Fruit fly (Drosophila melanogaster) whole organism, embryonic: ENCODE data around the gene Vps4.
A peak's percentile ranks its signal among the peaks of the same experiment; 100 is the strongest.

Experiments
- Abd-B ChIP-seq: fragments of 200-800 bp; sonication (Bioruptor generic); optimal IDR thresholded peaks from 2 replicates; lab custom pipeline; 2018; ENCODE audit warnings: missing biosample characterization, mild to moderate bottlenecking, missing genetic modification characterization, moderate library complexity
- Adf1 ChIP-seq: fragments of 200-800 bp; sonication (Bioruptor generic); IDR thresholded peaks from 2 replicates; pipeline ENCODE4 v1.3.6; 2022; ENCODE audit warnings: missing biosample characterization, missing genetic modification characterization
- Atf3 ChIP-seq: fragments of 200-800 bp; sonication (Bioruptor generic); optimal IDR thresholded peaks from 3 replicates; lab custom pipeline; 2016; ENCODE audit warnings: missing biosample characterization, missing genetic modification characterization
- B-H1 ChIP-seq: fragments of 200-800 bp; sonication (Bioruptor generic); IDR thresholded peaks from 3 replicates; pipeline ENCODE4 v1.3.6; 2022; ENCODE audit warnings: missing biosample characterization, missing genetic modification characterization
- CG11085 ChIP-seq: fragments of 200-800 bp; sonication (Bioruptor generic); IDR thresholded peaks from 2 replicates; pipeline ENCODE4 v1.3.6; 2022; ENCODE audit warnings: missing biosample characterization, missing genetic modification characterization
- CG13624 ChIP-seq: fragments of 200-800 bp; sonication (Bioruptor generic); optimal IDR thresholded peaks from 2 replicates; lab custom pipeline; 2016; ENCODE audit warnings: missing biosample characterization, missing genetic modification characterization
- CG14965 ChIP-seq: fragments of 200-800 bp; sonication (Bioruptor generic); optimal IDR thresholded peaks from 2 replicates; lab custom pipeline; 2016; ENCODE audit warnings: missing biosample characterization, missing genetic modification characterization, borderline replicate concordance
- CG17912 ChIP-seq: fragments of 200-800 bp; sonication (Bioruptor generic); optimal IDR thresholded peaks from 2 replicates; lab custom pipeline; 2018; ENCODE audit warnings: missing biosample characterization, mild to moderate bottlenecking, missing genetic modification characterization
- CG2678 ChIP-seq: fragments of 200-800 bp; sonication (Bioruptor generic); optimal IDR thresholded peaks from 3 replicates; lab custom pipeline; 2019; ENCODE audit warnings: missing biosample characterization, mild to moderate bottlenecking, missing genetic modification characterization, moderate library complexity
- CG31388 ChIP-seq: fragments of 200-800 bp; sonication (Bioruptor generic); optimal IDR thresholded peaks from 2 replicates; lab custom pipeline; 2016; ENCODE audit warnings: missing biosample characterization, missing genetic modification characterization
- CG4730 ChIP-seq: fragments of 200-800 bp; sonication (Bioruptor generic); IDR thresholded peaks from 2 replicates; pipeline ENCODE4 v1.3.6; 2022; ENCODE audit warnings: missing biosample characterization, missing genetic modification characterization
- CG4820 ChIP-seq: fragments of 200-800 bp; sonication (Bioruptor generic); optimal IDR thresholded peaks from 3 replicates; lab custom pipeline; 2016; ENCODE audit warnings: missing biosample characterization, missing genetic modification characterization
- CG7556 ChIP-seq: fragments of 200-800 bp; sonication (Bioruptor generic); optimal IDR thresholded peaks from 2 replicates; lab custom pipeline; 2017; ENCODE audit warnings: missing biosample characterization, mild to moderate bottlenecking, missing genetic modification characterization
- CG8478 ChIP-seq: fragments of >200 bp; optimal IDR thresholded peaks from 2 replicates; lab custom pipeline; 2018
- Dek ChIP-seq: fragments of 200-800 bp; sonication (Bioruptor generic); optimal IDR thresholded peaks from 3 replicates; lab custom pipeline; 2019; ENCODE audit warnings: missing biosample characterization, mild to moderate bottlenecking, missing genetic modification characterization, moderate library complexity
- Dip3 ChIP-seq: fragments of 200-800 bp; sonication (Bioruptor generic); optimal IDR thresholded peaks from 3 replicates; lab custom pipeline; 2016; ENCODE audit warnings: missing biosample characterization, missing genetic modification characterization
- Doc2 ChIP-seq: fragments of 200-800 bp; sonication (Bioruptor generic); IDR thresholded peaks from 2 replicates; pipeline ENCODE4 v1.3.6; 2022; ENCODE audit warnings: missing biosample characterization, missing genetic modification characterization
- Drgx ChIP-seq: fragments of 200-800 bp; sonication (Bioruptor generic); IDR thresholded peaks from 2 replicates; pipeline ENCODE4 v1.3.6; 2022; ENCODE audit warnings: missing biosample characterization, missing genetic modification characterization
- Fer3 ChIP-seq: fragments of 200-800 bp; sonication (Bioruptor generic); optimal IDR thresholded peaks from 2 replicates; lab custom pipeline; 2018; ENCODE audit warnings: missing biosample characterization, mild to moderate bottlenecking, missing genetic modification characterization, moderate library complexity
- Hr51 ChIP-seq, 2 experiments: fragments of 200-800 bp; sonication (Bioruptor generic); optimal IDR thresholded peaks; 2 replicates in 1 of 2; 3 replicates in 1 of 2; lab custom pipeline; 2016 to 2018; ENCODE audit warnings: missing biosample characterization in 2 of 2, missing genetic modification characterization in 2 of 2, mild to moderate bottlenecking in 1 of 2, moderate library complexity in 1 of 2
- Meics ChIP-seq: fragments of 200-800 bp; sonication (Bioruptor generic); optimal IDR thresholded peaks from 2 replicates; lab custom pipeline; 2017; ENCODE audit warnings: missing biosample characterization, mild to moderate bottlenecking, missing genetic modification characterization
- Poxn ChIP-seq: fragments of 200-800 bp; sonication (Bioruptor generic); IDR thresholded peaks from 2 replicates; pipeline ENCODE4 v1.3.6; 2022; ENCODE audit warnings: missing biosample characterization, missing genetic modification characterization
- Rfx ChIP-seq: fragments of 200-800 bp; sonication (Bioruptor generic); IDR thresholded peaks from 2 replicates; pipeline ENCODE4 v1.3.6; 2022; ENCODE audit warnings: missing biosample characterization, missing genetic modification characterization
- Sox100B ChIP-seq: fragments of 200-800 bp; sonication (Bioruptor generic); optimal IDR thresholded peaks from 3 replicates; lab custom pipeline; 2018; ENCODE audit warnings: missing biosample characterization, mild to moderate bottlenecking, missing genetic modification characterization
- TFAM ChIP-seq: fragments of 200-800 bp; sonication (Bioruptor generic); optimal IDR thresholded peaks from 2 replicates; lab custom pipeline; 2017; ENCODE audit warnings: missing biosample characterization, missing genetic modification characterization, inconsistent platforms
- abd-A ChIP-seq: fragments of 200-800 bp; sonication (Bioruptor generic); optimal IDR thresholded peaks from 3 replicates; lab custom pipeline; 2019; ENCODE audit warnings: missing biosample characterization, mild to moderate bottlenecking, missing genetic modification characterization, moderate library complexity
- amos ChIP-seq: fragments of 200-800 bp; sonication (Bioruptor generic); IDR thresholded peaks from 2 replicates; pipeline ENCODE4 v1.3.6; 2022; ENCODE audit warnings: missing biosample characterization, missing genetic modification characterization; ENCODE audit not compliant: partially characterized antibody
- corto ChIP-seq: fragments of 200-800 bp; sonication (Bioruptor generic); optimal IDR thresholded peaks from 2 replicates; lab custom pipeline; 2016; ENCODE audit warnings: missing biosample characterization, mild to moderate bottlenecking, missing genetic modification characterization, moderate library complexity
- dmrt99B ChIP-seq: fragments of 200-800 bp; sonication (Bioruptor generic); optimal IDR thresholded peaks from 2 replicates; lab custom pipeline; 2018; ENCODE audit warnings: missing biosample characterization, mild to moderate bottlenecking, missing genetic modification characterization, moderate library complexity
- eyg ChIP-seq: fragments of 200-800 bp; sonication (Bioruptor generic); optimal IDR thresholded peaks from 3 replicates; lab custom pipeline; 2016; ENCODE audit warnings: missing biosample characterization, missing genetic modification characterization
- grau ChIP-seq: fragments of 200-800 bp; optimal IDR thresholded peaks from 3 replicates; lab custom pipeline; 2019; ENCODE audit warnings: missing biosample characterization, mild to moderate bottlenecking, missing genetic modification characterization, moderate library complexity
- gt ChIP-seq: fragments of 200-800 bp; sonication (Bioruptor generic); IDR thresholded peaks from 2 replicates; pipeline ENCODE4 v1.3.6; 2022; ENCODE audit warnings: missing biosample characterization, missing genetic modification characterization
- kah ChIP-seq: fragments of 200-800 bp; sonication (Bioruptor generic); optimal IDR thresholded peaks from 2 replicates; lab custom pipeline; 2018; ENCODE audit warnings: missing biosample characterization, mild to moderate bottlenecking, missing genetic modification characterization
- lbe ChIP-seq: fragments of 200-800 bp; sonication (Bioruptor generic); optimal IDR thresholded peaks from 2 replicates; lab custom pipeline; 2016; ENCODE audit warnings: missing biosample characterization, mild to moderate bottlenecking, missing genetic modification characterization
- mirr ChIP-seq: fragments of 200-800 bp; sonication (Bioruptor generic); optimal IDR thresholded peaks from 3 replicates; lab custom pipeline; 2018; ENCODE audit warnings: missing biosample characterization, mild to moderate bottlenecking, missing genetic modification characterization
- nerfin-2 ChIP-seq: fragments of 200-800 bp; sonication (Bioruptor generic); IDR thresholded peaks from 2 replicates; pipeline ENCODE4 v1.3.6; 2022; ENCODE audit warnings: missing biosample characterization, missing genetic modification characterization; ENCODE audit not compliant: partially characterized antibody
- nom ChIP-seq: fragments of 200-800 bp; sonication (Bioruptor generic); optimal IDR thresholded peaks from 2 replicates; lab custom pipeline; 2017; ENCODE audit warnings: missing biosample characterization, missing genetic modification characterization, mild to moderate bottlenecking, moderate library complexity, missing genetic modification reagents
- odd ChIP-seq: fragments of 200-800 bp; sonication (Bioruptor generic); optimal IDR thresholded peaks from 2 replicates; lab custom pipeline; 2017; ENCODE audit warnings: missing biosample characterization, mild to moderate bottlenecking, missing genetic modification characterization
- peb ChIP-seq: fragments of 200-800 bp; sonication (Bioruptor generic); IDR thresholded peaks from 2 replicates; pipeline ENCODE4 v1.3.6; 2022; ENCODE audit warnings: missing biosample characterization, missing genetic modification characterization
- prd ChIP-seq, 3 experiments: fragments of >200 bp in 2 of 3; fragments of 200-800 bp in 1 of 3; sonication (Bioruptor generic) in 1 of 3; optimal IDR thresholded peaks in 2 of 3; IDR thresholded peaks in 1 of 3; 2 replicates in 2 of 3; 3 replicates in 1 of 3; pipeline versions ENCODE4 v1.3.6 to Lab custom; 2017 to 2022; ENCODE audit warnings: missing biosample characterization in 1 of 3, missing genetic modification characterization in 1 of 3
- pum ChIP-seq: fragments of 200-800 bp; sonication (Bioruptor generic); optimal IDR thresholded peaks from 2 replicates; lab custom pipeline; 2016; ENCODE audit warnings: missing biosample characterization, missing genetic modification characterization
- ranshi ChIP-seq: fragments of 200-800 bp; sonication (Bioruptor generic); IDR thresholded peaks from 2 replicates; pipeline ENCODE4 v1.3.6; 2022; ENCODE audit warnings: missing biosample characterization, missing genetic modification characterization
- row ChIP-seq: fragments of 200-800 bp; sonication (Bioruptor generic); IDR thresholded peaks from 3 replicates; pipeline ENCODE4 v1.3.6; 2022; ENCODE audit warnings: missing biosample characterization, missing genetic modification characterization
- sd ChIP-seq: fragments of 200-800 bp; sonication (Bioruptor generic); optimal IDR thresholded peaks from 3 replicates; lab custom pipeline; 2018; ENCODE audit warnings: missing biosample characterization, mild to moderate bottlenecking, missing genetic modification characterization, moderate library complexity
- sqz ChIP-seq: fragments of 200-800 bp; sonication (Bioruptor generic); optimal IDR thresholded peaks from 3 replicates; lab custom pipeline; 2018; ENCODE audit warnings: missing biosample characterization, mild to moderate bottlenecking, missing genetic modification characterization
- unc-4 ChIP-seq: fragments of 200-800 bp; sonication (Bioruptor generic); IDR thresholded peaks from 2 replicates; pipeline ENCODE4 v1.3.6; 2022; ENCODE audit warnings: missing biosample characterization, missing genetic modification characterization; ENCODE audit not compliant: partially characterized antibody

Gene Vps4

DNA sequence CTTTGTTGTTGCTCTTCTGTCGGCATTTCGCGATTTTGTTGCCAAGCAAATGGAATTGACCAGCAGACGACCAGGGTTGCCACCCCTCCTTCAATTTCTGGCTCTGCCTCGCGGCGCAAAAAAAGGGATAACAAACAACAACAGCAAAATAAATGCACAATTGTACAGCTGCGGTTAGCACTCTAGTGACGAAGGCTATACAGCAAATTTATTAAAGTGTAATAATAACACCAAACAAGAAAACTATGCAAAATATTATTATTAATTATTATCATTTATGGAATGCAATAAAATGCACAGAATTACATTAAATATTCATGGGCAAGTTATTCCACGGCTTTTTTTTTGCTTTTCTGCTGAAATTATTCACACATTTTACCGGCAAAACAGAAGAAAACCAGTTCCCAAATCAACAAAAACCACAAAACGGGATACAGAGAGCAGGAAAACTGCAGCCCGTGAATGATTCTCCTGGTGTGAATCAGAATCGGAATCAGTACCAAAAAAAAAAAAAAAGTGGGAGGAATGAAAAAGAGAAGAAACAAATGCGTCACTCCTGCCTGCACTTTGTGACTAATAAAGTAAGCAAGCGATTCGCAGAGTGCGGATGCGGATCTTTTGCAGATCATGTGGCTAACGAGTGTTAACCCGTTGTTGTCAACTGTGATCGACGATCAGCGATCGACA lies 28.1 kb upstream of the Vps4 start (continued):
- TF ChIP-seq TFAM (GFP tag; lab: Kevin White, UChicago) (no peak), Sox100B (GFP tag; lab: Kevin White, UChicago) (no peak), row (GFP tag; lab: Robert Waterston, UW) (peak; percentile 11; the same call in 1 of the 3 replicates), eyg (GFP tag; lab: Kevin White, UChicago) (no peak), Dek (tag; lab: Kevin White, UChicago) (no peak), peb (GFP tag; lab: Robert Waterston, UW) (no peak), nom (GFP tag; lab: Kevin White, UChicago) (peak; percentile 77), Hr51 (GFP tag; optimal IDR thresholded peaks at IDR 0.05; lab: Kevin White, UChicago) (peak in 1 of 2 experiments; percentile 7), Abd-B (GFP tag; lab: Kevin White, UChicago) (no peak), Drgx (GFP tag; lab: Robert Waterston, UW) (peak; percentile 36; the same call in 1 of the 2 replicates), Dip3 (GFP tag; lab: Kevin White, UChicago) (no peak), lbe (peak; percentile 65)

DNA sequence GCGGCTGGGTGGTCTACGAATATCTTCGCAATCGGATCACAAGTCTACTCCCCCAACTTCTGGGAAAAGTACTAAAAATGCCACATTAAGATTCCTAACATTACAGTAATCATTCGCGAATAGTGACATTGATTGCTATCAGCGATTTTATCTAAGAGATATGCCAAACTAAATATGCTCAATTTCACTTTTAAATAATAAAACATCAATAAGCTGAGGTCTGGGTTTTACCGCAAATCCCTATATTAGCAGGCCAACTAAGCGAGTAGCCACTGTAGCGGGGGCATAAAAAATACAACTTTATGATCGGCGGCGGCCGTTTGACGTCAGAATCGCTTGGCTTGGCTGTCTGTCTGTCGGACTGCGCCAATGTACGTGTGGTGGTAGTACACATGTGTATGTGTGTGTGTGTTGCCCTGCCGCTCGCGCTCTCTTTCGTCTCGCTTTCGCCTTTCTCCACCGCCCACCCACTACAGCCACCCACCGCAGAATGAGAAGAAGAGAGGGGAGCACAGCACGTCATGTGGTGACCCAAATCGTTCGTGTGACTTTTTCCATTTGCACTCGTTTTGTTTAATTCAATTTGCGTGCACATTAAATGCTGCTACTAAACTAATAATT lies 27.1 kb upstream of the Vps4 start:
- no peak for TF ChIP-seq CG8478
- TF ChIP-seq grau (tag; lab: Kevin White, UChicago) = peak; percentile 99
- TF ChIP-seq CG14965 = peak; percentile 50
- TF ChIP-seq sqz = peak; percentile 88
- peak; percentile 79 for TF ChIP-seq gt (GFP tag; lab: Robert Waterston, UW)
- peak; percentile 94 to 95 for TF ChIP-seq Hr51 (GFP tag; optimal IDR thresholded peaks at IDR 0.05; lab: Kevin White, UChicago)
- peak; percentile 92 for TF ChIP-seq Meics (GFP tag; lab: Kevin White, UChicago)
- peak; percentile 99 for TF ChIP-seq abd-A (tag; lab: Kevin White, UChicago)
- peak; percentile 92 for TF ChIP-seq CG7556 (GFP tag; lab: Kevin White, UChicago)
- TF ChIP-seq sd (tag; lab: Kevin White, UChicago) = peak; percentile 99
- peak; percentile 96 for TF ChIP-seq dmrt99B
- TF ChIP-seq Atf3 (GFP tag; lab: Kevin White, UChicago) = peak; percentile 94
- peak; percentile 93 for TF ChIP-seq B-H1 (GFP tag; lab: Robert Waterston, UW)
- TF ChIP-seq CG2678 = peak; percentile 96
- peak; percentile 91 for TF ChIP-seq mirr (GFP tag; lab: Kevin White, UChicago)
- peak; percentile 78 for TF ChIP-seq kah
- TF ChIP-seq odd (GFP tag; lab: Kevin White, UChicago) = peak; percentile 86
- TF ChIP-seq nerfin-2 (GFP tag; lab: Robert Waterston, UW) = no peak
- TF ChIP-seq amos (GFP tag; lab: Robert Waterston, UW) = no peak
- TF ChIP-seq Rfx (GFP tag; lab: Robert Waterston, UW) = peak; percentile 98
- TF ChIP-seq CG17912 (GFP tag; lab: Kevin White, UChicago) = peak; percentile 93
- TF ChIP-seq Poxn = peak; percentile 87
- peak; percentile 95 for TF ChIP-seq CG11085 (GFP tag; lab: Robert Waterston, UW)
- peak; percentile 95 for TF ChIP-seq Fer3 (tag; lab: Kevin White, UChicago)
- no peak for TF ChIP-seq unc-4 (GFP tag; lab: Robert Waterston, UW)
- peak; percentile 70; the same call in 1 of the 2 replicates for TF ChIP-seq Doc2 (GFP tag; lab: Robert Waterston, UW)
- peak; percentile 97 for TF ChIP-seq CG13624
- peak; percentile 70 for TF ChIP-seq CG31388 (GFP tag; lab: Kevin White, UChicago)
- TF ChIP-seq ranshi = peak; percentile 95
- peak; percentile 81 for TF ChIP-seq Adf1 (GFP tag; lab: Robert Waterston, UW)
- TF ChIP-seq prd (optimal IDR thresholded peaks at IDR 0.05; lab: Kevin White, UChicago) = no peak
- peak; percentile 97 for TF ChIP-seq prd (GFP tag; IDR thresholded peaks at IDR 0.05; lab: Robert Waterston, UW)
- TF ChIP-seq corto (GFP tag; lab: Kevin White, UChicago) = peak; percentile 84
- peak; percentile 94 for TF ChIP-seq CG4730 (GFP tag; lab: Robert Waterston, UW)
- TF ChIP-seq pum (GFP tag; lab: Kevin White, UChicago) = peak; percentile 94
- TF ChIP-seq CG4820 (GFP tag; lab: Kevin White, UChicago) = peak; percentile 83
